Worm (Caenorhabditis elegans) whole organism, young adult: ENCODE results near the gene arle-14.
A peak's percentile ranks its signal among the peaks of the same experiment; 100 is the strongest.

Experiments used
- C17E4.6 ChIP-seq: fragments of 200-800 bp; sonication (Bioruptor generic); IDR thresholded peaks from 2 replicates; pipeline ENCODE4 v1.3.6; 2022; ENCODE audit warnings: missing genetic modification reagents, missing genetic modification characterization, missing compliant biosample characterization
- D2030.7 ChIP-seq: fragments of 200-800 bp; sonication (Bioruptor generic); IDR thresholded peaks from 2 replicates; pipeline ENCODE4 v1.3.6; 2022; ENCODE audit warnings: missing genetic modification reagents, missing genetic modification characterization, missing compliant biosample characterization
- F22D6.2 ChIP-seq: sonication (generic microtip); optimal IDR thresholded peaks from 2 replicates; lab custom pipeline; 2016; ENCODE audit warnings: mild to moderate bottlenecking, missing genetic modification characterization, missing compliant biosample characterization
- F33H1.4 ChIP-seq: fragments of 200-800 bp; sonication (Bioruptor generic); IDR thresholded peaks from 2 replicates; pipeline ENCODE4 v1.3.6; 2022; ENCODE audit warnings: missing genetic modification reagents, missing genetic modification characterization, missing compliant biosample characterization
- F49E8.2 ChIP-seq: sonication (generic microtip); optimal IDR thresholded peaks from 3 replicates; lab custom pipeline; 2017; ENCODE audit warnings: missing genetic modification characterization, mild to moderate bottlenecking, missing compliant biosample characterization, antibody characterized with exemption, moderate library complexity; ENCODE audit not compliant: insufficient read depth
- F57A8.1 ChIP-seq: fragments of 200-800 bp; sonication (Bioruptor generic); optimal IDR thresholded peaks from 2 replicates; lab custom pipeline; 2018; ENCODE audit warnings: mild to moderate bottlenecking, missing genetic modification characterization, moderate library complexity, missing compliant biosample characterization
- T26A5.8 ChIP-seq: sonication (generic microtip); optimal IDR thresholded peaks from 2 replicates; lab custom pipeline; 2016; ENCODE audit warnings: missing genetic modification characterization, missing compliant biosample characterization
- Y53F4B.3 ChIP-seq: fragments of 200-800 bp; sonication (Bioruptor generic); IDR thresholded peaks from 2 replicates; pipeline ENCODE4 v1.3.6; 2022; ENCODE audit warnings: missing genetic modification reagents, missing genetic modification characterization, missing compliant biosample characterization
- Y67H2A.10 ChIP-seq: fragments of 200-800 bp; sonication (Bioruptor generic); conservative IDR thresholded peaks from 2 replicates; pipeline ENCODE4 v1.3.6; 2022; ENCODE audit warnings: missing genetic modification reagents, missing genetic modification characterization, missing compliant biosample characterization
- ZK185.1 ChIP-seq: sonication (generic microtip); optimal IDR thresholded peaks from 2 replicates; lab custom pipeline; 2016; ENCODE audit warnings: mild to moderate bottlenecking, missing genetic modification characterization, missing compliant biosample characterization; ENCODE audit not compliant: poor library complexity, severe bottlenecking
- attf-5 ChIP-seq: fragments of 200-800 bp; sonication (Bioruptor generic); optimal IDR thresholded peaks from 2 replicates; lab custom pipeline; 2018; ENCODE audit warnings: mild to moderate bottlenecking, missing genetic modification characterization, missing compliant biosample characterization
- ceh-27 ChIP-seq: fragments of 200-800 bp; sonication (Bioruptor generic); optimal IDR thresholded peaks from 2 replicates; lab custom pipeline; 2018; ENCODE audit warnings: mild to moderate bottlenecking, missing genetic modification characterization, moderate library complexity, missing compliant biosample characterization
- ceh-91 ChIP-seq: fragments of 200-800 bp; sonication (Bioruptor generic); IDR thresholded peaks from 2 replicates; pipeline ENCODE4 v1.3.6; 2022; ENCODE audit warnings: missing genetic modification reagents, missing genetic modification characterization, missing compliant biosample characterization
- efl-1 ChIP-seq: fragments of 150-350 bp; optimal IDR thresholded peaks from 2 replicates; lab custom pipeline; 2014; ENCODE audit warnings: missing biosample characterization, missing genetic modification reagents, missing genetic modification characterization
- egl-44 ChIP-seq: fragments of 200-800 bp; sonication (Bioruptor generic); IDR thresholded peaks from 2 replicates; pipeline ENCODE4 v1.3.6; 2022; ENCODE audit warnings: missing genetic modification reagents, missing genetic modification characterization, missing compliant biosample characterization
- ekl-4 ChIP-seq: fragments of 200-800 bp; sonication (Bioruptor generic); IDR thresholded peaks from 2 replicates; pipeline ENCODE4 v1.3.6; 2022; ENCODE audit warnings: missing genetic modification reagents, missing genetic modification characterization, missing compliant biosample characterization
- gei-17 ChIP-seq: fragments of 200-800 bp; sonication (Bioruptor generic); optimal IDR thresholded peaks from 2 replicates; lab custom pipeline; 2018; ENCODE audit warnings: mild to moderate bottlenecking, missing genetic modification characterization, missing compliant biosample characterization
- hmg-1.2 ChIP-seq: fragments of 200-800 bp; sonication (Bioruptor generic); IDR thresholded peaks from 2 replicates; pipeline ENCODE4 v1.3.6; 2022; ENCODE audit warnings: missing genetic modification reagents, missing genetic modification characterization, missing compliant biosample characterization
- hsf-1 ChIP-seq: fragments of 200-800 bp; sonication (Bioruptor generic); IDR thresholded peaks from 2 replicates; pipeline ENCODE4 v1.3.6; 2022; ENCODE audit warnings: missing genetic modification reagents, missing genetic modification characterization, missing compliant biosample characterization
- lag-1 ChIP-seq: fragments of 200-800 bp; sonication (Bioruptor generic); IDR thresholded peaks from 2 replicates; pipeline ENCODE4 v1.3.6; 2022; ENCODE audit warnings: missing genetic modification reagents, missing genetic modification characterization, missing compliant biosample characterization
- let-607 ChIP-seq, 2 experiments: fragments of 200-800 bp in 1 of 2; sonication (Bioruptor generic) in 1 of 2; sonication (generic microtip) in 1 of 2; optimal IDR thresholded peaks; 2 replicates each; lab custom pipeline; 2016 to 2018; ENCODE audit warnings: mild to moderate bottlenecking in 2 of 2, missing compliant biosample characterization in 2 of 2, missing genetic modification characterization in 2 of 2, moderate library complexity in 2 of 2, missing genotype in 1 of 2
- lir-1 ChIP-seq: fragments of 200-800 bp; sonication (Bioruptor generic); conservative IDR thresholded peaks from 2 replicates; pipeline ENCODE4 v1.3.6; 2022; ENCODE audit warnings: missing genetic modification reagents, missing genetic modification characterization, missing compliant biosample characterization
- lsl-1 ChIP-seq: fragments of 200-800 bp; sonication (Bioruptor generic); optimal IDR thresholded peaks from 2 replicates; lab custom pipeline; 2018; ENCODE audit warnings: mild to moderate bottlenecking, missing genetic modification characterization, moderate library complexity, missing compliant biosample characterization
- lsy-27 ChIP-seq: sonication (generic microtip); optimal IDR thresholded peaks from 2 replicates; lab custom pipeline; 2017; ENCODE audit warnings: missing genetic modification characterization, mild to moderate bottlenecking, missing compliant biosample characterization, antibody characterized with exemption, missing genotype, borderline replicate concordance; ENCODE audit not compliant: insufficient read depth
- madf-10 ChIP-seq: sonication (generic microtip); optimal IDR thresholded peaks from 2 replicates; lab custom pipeline; 2016; ENCODE audit warnings: mild to moderate bottlenecking, missing genetic modification characterization, missing compliant biosample characterization
- madf-3 ChIP-seq: fragments of 200-800 bp; sonication (Bioruptor generic); IDR thresholded peaks from 2 replicates; pipeline ENCODE4 v1.3.6; 2022; ENCODE audit warnings: missing genetic modification reagents, missing genetic modification characterization, missing compliant biosample characterization
- madf-6 ChIP-seq: fragments of 200-800 bp; sonication (Bioruptor generic); IDR thresholded peaks from 2 replicates; pipeline ENCODE4 v1.3.6; 2022; ENCODE audit warnings: missing genetic modification reagents, missing genetic modification characterization, missing compliant biosample characterization
- madf-8 ChIP-seq: fragments of 200-800 bp; sonication (Bioruptor generic); conservative IDR thresholded peaks from 2 replicates; pipeline ENCODE4 v1.3.6; 2022; ENCODE audit warnings: missing genetic modification reagents, missing genetic modification characterization, missing compliant biosample characterization
- mxl-1 ChIP-seq: sonication (generic microtip); optimal IDR thresholded peaks from 2 replicates; lab custom pipeline; 2016; ENCODE audit warnings: missing genetic modification characterization, missing compliant biosample characterization
- nhr-179 ChIP-seq: sonication (generic microtip); optimal IDR thresholded peaks from 2 replicates; lab custom pipeline; 2016; ENCODE audit warnings: mild to moderate bottlenecking, missing genetic modification characterization, missing compliant biosample characterization
- nhr-27 ChIP-seq: fragments of 200-800 bp; sonication (Bioruptor generic); optimal IDR thresholded peaks from 2 replicates; lab custom pipeline; 2018; ENCODE audit warnings: mild to moderate bottlenecking, missing genetic modification characterization, moderate library complexity, missing compliant biosample characterization
- rcor-1 ChIP-seq: fragments of 200-800 bp; sonication (Bioruptor generic); IDR thresholded peaks from 2 replicates; pipeline ENCODE4 v1.3.6; 2022; ENCODE audit warnings: missing genetic modification reagents, missing genetic modification characterization, missing compliant biosample characterization
- repo-1 ChIP-seq: sonication (generic microtip); optimal IDR thresholded peaks from 2 replicates; lab custom pipeline; 2017; ENCODE audit warnings: mild to moderate bottlenecking, missing genetic modification characterization, missing compliant biosample characterization
- somi-1 ChIP-seq: fragments of 200-800 bp; sonication (Bioruptor generic); optimal IDR thresholded peaks from 2 replicates; lab custom pipeline; 2018; ENCODE audit warnings: mild to moderate bottlenecking, missing genetic modification characterization, missing compliant biosample characterization
- sptf-2 ChIP-seq: fragments of 200-800 bp; sonication (Bioruptor generic); optimal IDR thresholded peaks from 2 replicates; lab custom pipeline; 2018; ENCODE audit warnings: mild to moderate bottlenecking, missing genetic modification characterization, missing compliant biosample characterization
- xnd-1 ChIP-seq: sonication (generic microtip); optimal IDR thresholded peaks from 2 replicates; lab custom pipeline; 2016; ENCODE audit warnings: missing genotype, missing genetic modification reagents, missing genetic modification characterization, missing compliant biosample characterization
- ztf-22 ChIP-seq: fragments of 200-800 bp; sonication (Bioruptor generic); optimal IDR thresholded peaks from 2 replicates; lab custom pipeline; 2018; ENCODE audit warnings: mild to moderate bottlenecking, missing genetic modification characterization, moderate library complexity, missing compliant biosample characterization
- ztf-26 ChIP-seq: sonication (generic microtip); optimal IDR thresholded peaks from 2 replicates; lab custom pipeline; 2017; ENCODE audit warnings: missing genetic modification characterization, missing compliant biosample characterization
- ztf-3 ChIP-seq: fragments of 200-800 bp; sonication (Bioruptor generic); optimal IDR thresholded peaks from 2 replicates; lab custom pipeline; 2018; ENCODE audit warnings: mild to moderate bottlenecking, missing genetic modification characterization, missing compliant biosample characterization

The arle-14 gene

ce11 chrIII:5697963-5698730 lies 5.4 kb downstream of the arle-14 start, which contains the start of the genes lgg-3 and rgs-5 (continued):
- TF ChIP-seq hmg-1.2 (GFP tag; lab: Robert Waterston, UW), result peak; percentile 13; the same call in 1 of the 2 replicates
- no peak for TF ChIP-seq C17E4.6
- no peak for TF ChIP-seq repo-1 (tag; lab: Kevin White, UChicago)
- no peak for TF ChIP-seq Y53F4B.3 (GFP tag; lab: Robert Waterston, UW)
- TF ChIP-seq attf-5 (GFP tag; lab: Kevin White, UChicago), result peak; percentile 65
- TF ChIP-seq F22D6.2, result no peak
- TF ChIP-seq somi-1 (GFP tag; lab: Kevin White, UChicago), result no peak
- no peak for TF ChIP-seq mxl-1 (tag; lab: Kevin White, UChicago)
- TF ChIP-seq ceh-27 (GFP tag; lab: Kevin White, UChicago), result peak; percentile 12
- TF ChIP-seq lsy-27 (tag; lab: Kevin White, UChicago), result no peak
- TF ChIP-seq T26A5.8 (tag; lab: Kevin White, UChicago), result no peak
- TF ChIP-seq F49E8.2 (tag; lab: Kevin White, UChicago), result no peak
- TF ChIP-seq ZK185.1, result no peak
- TF ChIP-seq F57A8.1 (GFP tag; lab: Kevin White, UChicago), result no peak
- no peak for TF ChIP-seq gei-17 (GFP tag; lab: Kevin White, UChicago)
- 0 out of 2 replicates have a peak, but pooled peaks have one; percentile 8 for TF ChIP-seq ekl-4 (GFP tag; lab: Robert Waterston, UW)
- TF ChIP-seq nhr-179 (tag; lab: Kevin White, UChicago), result no peak
- TF ChIP-seq egl-44, result no peak
- peak; percentile 39; the same call in 1 of the 2 replicates for TF ChIP-seq rcor-1 (GFP tag; lab: Robert Waterston, UW)
- no peak for TF ChIP-seq lir-1 (GFP tag; lab: Robert Waterston, UW)
- TF ChIP-seq nhr-27 (tag; lab: Kevin White, UChicago), result no peak
- no peak for TF ChIP-seq lag-1 (GFP tag; lab: Robert Waterston, UW)
- peak; percentile 48; the same call in 1 of the 2 replicates for TF ChIP-seq hsf-1 (GFP tag; lab: Robert Waterston, UW)
- TF ChIP-seq Y67H2A.10 (GFP tag; lab: Robert Waterston, UW), result no peak
- TF ChIP-seq sptf-2 (GFP tag; lab: Kevin White, UChicago), result no peak
- no peak for TF ChIP-seq madf-10 (tag; lab: Kevin White, UChicago)
- TF ChIP-seq let-607 (tag; optimal IDR thresholded peaks at IDR 0.05; lab: Kevin White, UChicago), result no peak
- no peak for TF ChIP-seq ztf-22 (GFP tag; lab: Kevin White, UChicago)
- TF ChIP-seq ztf-3 (GFP tag; lab: Kevin White, UChicago), result no peak
- no peak for TF ChIP-seq madf-3 (GFP tag; lab: Robert Waterston, UW)
- no peak for TF ChIP-seq ztf-26 (tag; lab: Kevin White, UChicago)

ce11 chrIII:5701491-5701890 lies 8.8 kb downstream of the arle-14 start:
- TF ChIP-seq D2030.7 (GFP tag; lab: Robert Waterston, UW), result peak; percentile 41; the same call in 1 of the 2 replicates
- peak; percentile 83 for TF ChIP-seq efl-1 (GFP tag; lab: Kevin White, UChicago)
- peak; percentile 49 for TF ChIP-seq madf-8 (GFP tag; lab: Robert Waterston, UW)
- TF ChIP-seq nhr-27 (tag; lab: Kevin White, UChicago), result no peak
- TF ChIP-seq xnd-1, result peak; percentile 21
- TF ChIP-seq lsl-1 (GFP tag; lab: Kevin White, UChicago), result peak; percentile 80
- peak; percentile 78 for TF ChIP-seq madf-6 (GFP tag; lab: Robert Waterston, UW)
- TF ChIP-seq F33H1.4 (GFP tag; lab: Robert Waterston, UW), result peak; percentile 79
- peak; percentile 41; the same call in 1 of the 2 replicates for TF ChIP-seq ceh-91
- TF ChIP-seq Y53F4B.3 (GFP tag; lab: Robert Waterston, UW), result no peak
